Fruit fly (Drosophila melanogaster) whole organism, embryonic: Measurements from ENCODE around the gene CG31278.
A peak's percentile ranks its signal among the peaks of the same experiment; 100 is the strongest.

ENCODE experiments used
- Asciz ChIP-seq: fragments of 200-800 bp; sonication (Bioruptor generic); optimal IDR thresholded peaks from 2 replicates; lab custom pipeline; 2017; ENCODE audit warnings: missing biosample characterization, mild to moderate bottlenecking, missing genetic modification characterization, missing genetic modification reagents
- Awh ChIP-seq: fragments of 200-800 bp; sonication (Bioruptor generic); IDR thresholded peaks from 2 replicates; pipeline ENCODE4, ENCODE4 v1.3.6; 2022; ENCODE audit warnings: missing biosample characterization, missing genetic modification characterization
- BtbVII ChIP-seq: fragments of 200-800 bp; sonication (Bioruptor generic); optimal IDR thresholded peaks from 3 replicates; lab custom pipeline; 2017; ENCODE audit warnings: missing biosample characterization, mild to moderate bottlenecking, missing genetic modification characterization
- CG10366 ChIP-seq: fragments of 200-800 bp; sonication (Bioruptor generic); IDR thresholded peaks from 2 replicates; pipeline ENCODE4 v1.3.6; 2022; ENCODE audit warnings: missing biosample characterization, missing genetic modification characterization
- CG10462 ChIP-seq: fragments of 200-800 bp; sonication (Bioruptor generic); optimal IDR thresholded peaks from 2 replicates; lab custom pipeline; 2016; ENCODE audit warnings: missing biosample characterization, missing genetic modification characterization
- CG10654 ChIP-seq: fragments of 200-800 bp; sonication (Bioruptor generic); optimal IDR thresholded peaks from 2 replicates; lab custom pipeline; 2016; ENCODE audit warnings: missing biosample characterization, missing genetic modification characterization
- CG11093 ChIP-seq: fragments of 200-800 bp; sonication (Bioruptor generic); IDR thresholded peaks from 3 replicates; pipeline ENCODE4 v1.3.6; 2022; ENCODE audit warnings: missing biosample characterization, missing genetic modification characterization
- CG12071 ChIP-seq: fragments of 200-800 bp; sonication (Bioruptor generic); optimal IDR thresholded peaks from 3 replicates; lab custom pipeline; 2018; ENCODE audit warnings: missing biosample characterization, mild to moderate bottlenecking, missing genetic modification characterization
- CG1233 ChIP-seq: fragments of 200-800 bp; sonication (Bioruptor generic); optimal IDR thresholded peaks from 4 replicates; lab custom pipeline; 2018; ENCODE audit warnings: missing biosample characterization, mild to moderate bottlenecking, missing genetic modification characterization
- CG14667 ChIP-seq: fragments of 200-800 bp; sonication (Bioruptor generic); IDR thresholded peaks from 2 replicates; pipeline ENCODE4 v1.3.6; 2022; ENCODE audit warnings: missing biosample characterization, missing genetic modification characterization
- CG15269 ChIP-seq: fragments of 200-800 bp; sonication (Bioruptor generic); optimal IDR thresholded peaks from 2 replicates; lab custom pipeline; 2018; ENCODE audit warnings: missing biosample characterization, mild to moderate bottlenecking, missing genetic modification characterization, moderate library complexity
- CG1603 ChIP-seq: fragments of 200-800 bp; sonication (Bioruptor generic); optimal IDR thresholded peaks from 2 replicates; lab custom pipeline; 2019; ENCODE audit warnings: missing biosample characterization, mild to moderate bottlenecking, missing genetic modification characterization, moderate library complexity
- CG17568 ChIP-seq: fragments of 200-800 bp; sonication (Bioruptor generic); optimal IDR thresholded peaks from 2 replicates; lab custom pipeline; 2018; ENCODE audit warnings: missing biosample characterization, mild to moderate bottlenecking, missing genetic modification characterization, moderate library complexity
- CG1792 ChIP-seq: fragments of 200-800 bp; sonication (Bioruptor generic); optimal IDR thresholded peaks from 2 replicates; lab custom pipeline; 2016; ENCODE audit warnings: missing biosample characterization, missing genetic modification characterization
- CG30403 ChIP-seq: fragments of 200-800 bp; sonication (Bioruptor generic); optimal IDR thresholded peaks from 3 replicates; lab custom pipeline; 2016; ENCODE audit warnings: missing biosample characterization, missing genetic modification characterization
- CG32532 ChIP-seq: fragments of 200-800 bp; sonication (Bioruptor generic); IDR thresholded peaks from 2 replicates; pipeline ENCODE4 v1.3.6; 2022; ENCODE audit warnings: missing biosample characterization, missing genetic modification characterization
- CG4328 ChIP-seq: fragments of 200-800 bp; sonication (Bioruptor generic); optimal IDR thresholded peaks from 3 replicates; lab custom pipeline; 2017; ENCODE audit warnings: missing biosample characterization, missing genetic modification reagents, missing genetic modification characterization
- CG6254 ChIP-seq: fragments of 200-800 bp; sonication (Bioruptor generic); optimal IDR thresholded peaks from 3 replicates; lab custom pipeline; 2017; ENCODE audit warnings: mild to moderate bottlenecking, missing biosample characterization, missing genetic modification reagents, missing genetic modification characterization
- CG8281 ChIP-seq: fragments of 200-800 bp; sonication (Bioruptor generic); optimal IDR thresholded peaks from 2 replicates; lab custom pipeline; 2018; ENCODE audit warnings: missing biosample characterization, mild to moderate bottlenecking, missing genetic modification characterization, moderate library complexity
- CG8944 ChIP-seq: fragments of 200-800 bp; sonication (Bioruptor generic); optimal IDR thresholded peaks from 3 replicates; lab custom pipeline; 2016; ENCODE audit warnings: missing biosample characterization, missing genetic modification characterization
- CHES-1-like ChIP-seq: fragments of 200-800 bp; sonication (Bioruptor generic); optimal IDR thresholded peaks from 2 replicates; lab custom pipeline; 2016; ENCODE audit warnings: missing biosample characterization, missing genetic modification characterization
- D ChIP-seq, 2 experiments: fragments of 200-800 bp in 1 of 2; fragments of >200 bp in 1 of 2; sonication (Bioruptor generic) in 1 of 2; optimal IDR thresholded peaks; 2 replicates in 1 of 2; 3 replicates in 1 of 2; lab custom pipeline; 2017; ENCODE audit warnings: mild to moderate bottlenecking in 1 of 2, missing biosample characterization in 1 of 2, missing genetic modification characterization in 1 of 2, missing genetic modification reagents in 1 of 2
- Dbx ChIP-seq: fragments of 200-800 bp; sonication (Bioruptor generic); IDR thresholded peaks from 3 replicates; pipeline ENCODE4 v1.3.6; 2022; ENCODE audit warnings: missing biosample characterization, missing genetic modification characterization
- Doc3 ChIP-seq: fragments of 200-800 bp; sonication (Bioruptor generic); IDR thresholded peaks from 3 replicates; pipeline ENCODE4 v1.3.6; 2022; ENCODE audit warnings: missing biosample characterization, missing genetic modification characterization; ENCODE audit not compliant: partially characterized antibody
- Eip74EF ChIP-seq, 2 experiments: fragments of 200-800 bp in 1 of 2; fragments of >200 bp in 1 of 2; sonication (Bioruptor generic) in 1 of 2; optimal IDR thresholded peaks; 2 replicates each; lab custom pipeline; 2017 to 2019; ENCODE audit warnings: missing biosample characterization in 2 of 2, missing genetic modification characterization in 2 of 2, mild to moderate bottlenecking in 1 of 2, moderate library complexity in 1 of 2
- Fer2 ChIP-seq: fragments of 200-800 bp; sonication (Bioruptor generic); optimal IDR thresholded peaks from 2 replicates; lab custom pipeline; 2018; ENCODE audit warnings: missing biosample characterization, mild to moderate bottlenecking, missing genetic modification characterization, moderate library complexity
- Lpt ChIP-seq: fragments of >200 bp; optimal IDR thresholded peaks from 2 replicates; lab custom pipeline; 2018; ENCODE audit warnings: missing biosample characterization, missing genetic modification characterization
- MTF-1 ChIP-seq: fragments of 200-800 bp; sonication (Bioruptor generic); optimal IDR thresholded peaks from 2 replicates; lab custom pipeline; 2018; ENCODE audit warnings: missing biosample characterization, mild to moderate bottlenecking, missing genetic modification characterization, borderline replicate concordance
- Meics ChIP-seq: fragments of 200-800 bp; sonication (Bioruptor generic); optimal IDR thresholded peaks from 2 replicates; lab custom pipeline; 2017; ENCODE audit warnings: missing biosample characterization, mild to moderate bottlenecking, missing genetic modification characterization
- Nf-YB ChIP-seq: fragments of 200-800 bp; sonication (Bioruptor generic); optimal IDR thresholded peaks from 3 replicates; lab custom pipeline; 2019; ENCODE audit warnings: missing biosample characterization, mild to moderate bottlenecking, missing genetic modification characterization, moderate library complexity
- Sin3A ChIP-seq: fragments of >200 bp; optimal IDR thresholded peaks from 2 replicates; lab custom pipeline; 2018
- TFAM ChIP-seq: fragments of 200-800 bp; sonication (Bioruptor generic); optimal IDR thresholded peaks from 2 replicates; lab custom pipeline; 2017; ENCODE audit warnings: missing biosample characterization, missing genetic modification characterization, inconsistent platforms
- Taf1 ChIP-seq: fragments of 200-800 bp; sonication (Bioruptor generic); IDR thresholded peaks from 2 replicates; pipeline ENCODE4 v1.3.6; 2022; ENCODE audit warnings: missing biosample characterization, missing genetic modification characterization
- Tbp ChIP-seq: fragments of >200 bp; optimal IDR thresholded peaks from 2 replicates; lab custom pipeline; 2018; ENCODE audit warnings: missing biosample characterization, missing genetic modification characterization
- ap ChIP-seq: fragments of 200-800 bp; sonication (Bioruptor generic); IDR thresholded peaks from 2 replicates; pipeline ENCODE4 v1.3.6; 2022; ENCODE audit warnings: missing biosample characterization, missing genetic modification characterization
- ato ChIP-seq: fragments of 200-800 bp; sonication (Bioruptor generic); IDR thresholded peaks from 2 replicates; pipeline ENCODE4 v1.3.6; 2022; ENCODE audit warnings: missing biosample characterization, missing genetic modification characterization; ENCODE audit not compliant: partially characterized antibody
- cas ChIP-seq: fragments of 200-800 bp; sonication (Bioruptor generic); IDR thresholded peaks from 2 replicates; pipeline ENCODE4 v1.3.6; 2022; ENCODE audit warnings: missing biosample characterization, missing genetic modification characterization
- chm ChIP-seq: fragments of 200-800 bp; sonication (Bioruptor generic); IDR thresholded peaks from 2 replicates; pipeline ENCODE4 v1.3.6; 2022; ENCODE audit warnings: missing biosample characterization, missing genetic modification characterization
- corto ChIP-seq: fragments of 200-800 bp; sonication (Bioruptor generic); optimal IDR thresholded peaks from 2 replicates; lab custom pipeline; 2016; ENCODE audit warnings: missing biosample characterization, mild to moderate bottlenecking, missing genetic modification characterization, moderate library complexity
- dpn ChIP-seq, 2 experiments: fragments of 200-800 bp; sonication (Bioruptor generic); optimal IDR thresholded peaks; 3 replicates each; lab custom pipeline; 2016; ENCODE audit warnings: missing biosample characterization in 2 of 2, missing genetic modification characterization in 2 of 2
- h ChIP-seq: fragments of >200 bp; optimal IDR thresholded peaks from 2 replicates; lab custom pipeline; 2017
- mam ChIP-seq: fragments of 200-800 bp; sonication (Bioruptor generic); optimal IDR thresholded peaks from 3 replicates; lab custom pipeline; 2016; ENCODE audit warnings: missing biosample characterization, missing genetic modification characterization
- mirr ChIP-seq: fragments of 200-800 bp; sonication (Bioruptor generic); optimal IDR thresholded peaks from 3 replicates; lab custom pipeline; 2018; ENCODE audit warnings: missing biosample characterization, mild to moderate bottlenecking, missing genetic modification characterization
- prd ChIP-seq, 3 experiments: fragments of >200 bp in 2 of 3; fragments of 200-800 bp in 1 of 3; sonication (Bioruptor generic) in 1 of 3; optimal IDR thresholded peaks in 2 of 3; IDR thresholded peaks in 1 of 3; 2 replicates in 2 of 3; 3 replicates in 1 of 3; pipeline versions ENCODE4 v1.3.6 to Lab custom; 2017 to 2022; ENCODE audit warnings: missing biosample characterization in 1 of 3, missing genetic modification characterization in 1 of 3
- sens-2 ChIP-seq: fragments of 200-800 bp; sonication (Bioruptor generic); IDR thresholded peaks from 2 replicates; pipeline ENCODE4 v1.3.6; 2022; ENCODE audit warnings: missing biosample characterization, missing genetic modification characterization
- sob ChIP-seq: fragments of 200-800 bp; sonication (Bioruptor generic); IDR thresholded peaks from 2 replicates; pipeline ENCODE4 v1.3.6; 2022; ENCODE audit warnings: missing biosample characterization, missing genetic modification characterization
- wdn ChIP-seq: fragments of 200-800 bp; sonication (Bioruptor generic); IDR thresholded peaks from 2 replicates; pipeline ENCODE4 v1.3.6; 2022; ENCODE audit warnings: missing biosample characterization, missing genetic modification characterization
- wor ChIP-seq: fragments of 200-800 bp; sonication (Bioruptor generic); IDR thresholded peaks from 2 replicates; pipeline ENCODE4 v1.3.6; 2022; ENCODE audit warnings: missing biosample characterization, missing genetic modification characterization

Gene CG31278

DNA sequence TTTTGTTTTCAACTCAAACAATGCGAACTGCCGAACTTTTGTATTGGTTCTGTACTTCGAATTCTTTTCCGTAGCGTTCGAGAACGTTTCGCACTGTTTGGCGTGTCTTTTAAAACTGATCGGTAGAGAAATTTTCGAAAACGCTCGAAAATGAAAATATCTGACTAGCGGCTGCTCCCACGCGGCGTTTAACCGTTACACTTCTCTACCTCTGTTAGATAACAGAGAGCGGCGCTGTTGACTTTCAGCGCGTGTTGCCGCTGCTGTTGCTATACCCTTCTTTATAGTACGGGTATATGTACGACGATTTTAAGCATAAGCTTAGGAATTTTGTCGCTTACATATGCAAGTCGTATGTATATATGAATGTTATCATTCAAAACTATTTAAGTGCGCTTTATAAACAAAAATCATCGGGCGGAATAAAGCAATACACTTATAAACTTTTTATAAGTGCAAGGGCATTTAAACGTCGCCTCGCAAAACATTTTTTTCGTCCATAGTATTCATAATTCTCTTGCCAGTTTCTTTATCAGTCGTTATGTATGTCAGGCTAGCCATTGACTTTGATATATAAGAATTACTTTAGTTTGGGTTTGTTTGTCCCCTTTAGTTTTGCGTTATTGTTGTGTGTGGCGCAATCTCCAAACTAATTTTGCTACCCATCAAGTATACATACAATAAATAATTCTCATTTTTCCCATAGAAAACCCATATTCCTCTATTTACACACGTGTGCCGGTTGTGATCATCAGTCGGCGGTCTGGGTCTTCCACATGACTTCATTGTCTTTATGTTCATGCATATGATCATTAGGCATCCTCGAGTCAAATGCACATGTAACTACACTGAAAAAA lies 27.1 kb downstream of the CG31278 start, which contains the start of gene Phyhd1 (continued):
- TF ChIP-seq CG32532 (GFP tag; lab: Robert Waterston, UW), result peak; percentile 94
- TF ChIP-seq D (optimal IDR thresholded peaks at IDR 0.05; lab: Kevin White, UChicago), result no peak
- peak; percentile 88 for TF ChIP-seq D (GFP tag; optimal IDR thresholded peaks at IDR 0.05; lab: Kevin White, UChicago)
- peak; percentile 88 for TF ChIP-seq CG10462 (GFP tag; lab: Kevin White, UChicago)
- peak; percentile 94 for TF ChIP-seq sob
- peak; percentile 97 for TF ChIP-seq CG12071
- TF ChIP-seq MTF-1, result peak; percentile 81
- TF ChIP-seq CG10366 (GFP tag; lab: Robert Waterston, UW), result peak; percentile 93
- TF ChIP-seq mam (GFP tag; lab: Kevin White, UChicago), result peak; percentile 93
- TF ChIP-seq Awh (GFP tag; lab: Robert Waterston, UW), result peak; percentile 89
- TF ChIP-seq Doc3 (GFP tag; lab: Robert Waterston, UW), result no peak
- TF ChIP-seq CG11093 (GFP tag; lab: Robert Waterston, UW), result peak; percentile 83
- TF ChIP-seq ato (GFP tag; lab: Robert Waterston, UW), result no peak
- TF ChIP-seq CG14667 (GFP tag; lab: Robert Waterston, UW), result peak; percentile 83
- peak; percentile 87 for TF ChIP-seq sens-2 (GFP tag; lab: Robert Waterston, UW)
- TF ChIP-seq BtbVII, result peak; percentile 94
- no peak for TF ChIP-seq h
- peak; percentile 91 for TF ChIP-seq Asciz (GFP tag; lab: Kevin White, UChicago)
- TF ChIP-seq CG1233 (GFP tag; lab: Kevin White, UChicago), result peak; percentile 85
- peak; percentile 37 for TF ChIP-seq CG4328 (GFP tag; lab: Kevin White, UChicago)
- TF ChIP-seq CG8281 (tag; lab: Kevin White, UChicago), result peak; percentile 66
- TF ChIP-seq wdn (GFP tag; lab: Robert Waterston, UW), result peak; percentile 96
- peak; percentile 89 for TF ChIP-seq ap (GFP tag; lab: Robert Waterston, UW)
- TF ChIP-seq CG17568 (GFP tag; lab: Kevin White, UChicago), result peak; percentile 90
- peak; percentile 93 for TF ChIP-seq CG1792 (GFP tag; lab: Kevin White, UChicago)
- no peak for TF ChIP-seq Tbp (GFP tag; lab: Kevin White, UChicago)
- TF ChIP-seq CG6254 (GFP tag; lab: Kevin White, UChicago), result peak; percentile 88
- peak; percentile 80 for TF ChIP-seq Nf-YB (GFP tag; lab: Kevin White, UChicago)
- peak; percentile 98 for TF ChIP-seq chm
- TF ChIP-seq corto, result peak; percentile 82
- TF ChIP-seq Sin3A (lab: Kevin White, UChicago), result no peak
- TF ChIP-seq cas (GFP tag; lab: Robert Waterston, UW), result peak; percentile 79
- peak; percentile 97 for TF ChIP-seq CG1603
- TF ChIP-seq wor, result peak; percentile 86
- peak; percentile 90 for TF ChIP-seq CG10654 (GFP tag; lab: Kevin White, UChicago)
- TF ChIP-seq CG8944 (GFP tag; lab: Kevin White, UChicago), result peak; percentile 94
- TF ChIP-seq prd (optimal IDR thresholded peaks at IDR 0.05; lab: Kevin White, UChicago), result no peak
- peak; percentile 96 for TF ChIP-seq prd (GFP tag; IDR thresholded peaks at IDR 0.05; lab: Robert Waterston, UW)
- peak; percentile 97 for TF ChIP-seq Dbx (GFP tag; lab: Robert Waterston, UW)
- TF ChIP-seq TFAM, result peak; percentile 87
- TF ChIP-seq Eip74EF (GFP tag; optimal IDR thresholded peaks at IDR 0.05; lab: Kevin White, UChicago), result peak in 1 of 2 experiments; percentile 91
- peak; percentile 94 for TF ChIP-seq CG15269 (tag; lab: Kevin White, UChicago)
- TF ChIP-seq Taf1 (GFP tag; lab: Robert Waterston, UW), result peak; percentile 73
- peak; percentile 90 to 95 for TF ChIP-seq dpn (GFP tag; optimal IDR thresholded peaks at IDR 0.05; lab: Kevin White, UChicago)
- peak; percentile 96 for TF ChIP-seq Meics (GFP tag; lab: Kevin White, UChicago)
- no peak for TF ChIP-seq Lpt (GFP tag; lab: Kevin White, UChicago)
- peak; percentile 96 for TF ChIP-seq CHES-1-like
- TF ChIP-seq CG30403 (GFP tag; lab: Kevin White, UChicago), result peak; percentile 98
- TF ChIP-seq mirr (GFP tag; lab: Kevin White, UChicago), result peak; percentile 52
- TF ChIP-seq Fer2, result peak; percentile 79
